Worm (Caenorhabditis elegans): ENCODE results near the gene srw-91.

DNA sequence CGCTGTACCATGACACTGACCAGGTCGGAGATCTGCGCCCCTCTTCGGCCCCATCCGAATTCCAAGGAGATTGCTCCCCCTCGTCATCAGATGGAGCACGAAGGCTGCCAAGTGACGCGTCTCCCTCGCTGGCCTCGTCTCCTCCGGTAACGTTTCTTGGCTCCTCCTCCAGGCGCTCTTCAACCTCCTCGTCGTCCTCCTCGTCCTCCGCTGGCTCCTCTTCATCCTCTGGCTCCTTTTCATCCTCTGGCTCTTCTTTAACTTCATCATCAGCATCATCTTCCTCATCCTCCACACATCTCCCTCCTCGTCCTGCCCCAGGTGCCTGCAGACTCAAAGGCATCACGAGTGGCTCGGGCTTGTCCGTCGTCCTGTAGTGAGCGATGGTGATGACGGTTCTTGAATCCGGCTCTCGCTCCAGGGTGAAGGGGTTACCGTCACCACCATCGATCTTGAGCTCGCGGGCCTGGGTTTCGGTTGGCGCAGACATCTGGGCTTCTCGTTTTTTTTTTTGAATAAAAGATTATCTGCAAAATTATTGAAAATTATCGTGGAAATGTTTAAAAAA is 18.6 kb upstream of the srw-91 start:
- TF ChIP-seq nhr-25 (tag; optimal IDR thresholded peaks at IDR 0.05): no peak
- TF ChIP-seq fkh-2 (tag; optimal IDR thresholded peaks at IDR 0.05): no peak
- TF ChIP-seq nhr-11 (tag; optimal IDR thresholded peaks at IDR 0.05): no peak
- no peak for TF ChIP-seq nhr-28 (tag; optimal IDR thresholded peaks at IDR 0.05)
- no peak for TF ChIP-seq unc-62 (GFP tag; optimal IDR thresholded peaks at IDR 0.05)
- TF ChIP-seq R02D3.7 (tag; optimal IDR thresholded peaks at IDR 0.05): no peak
- TF ChIP-seq ceh-28 (tag; optimal IDR thresholded peaks at IDR 0.05): no peak
- no peak for TF ChIP-seq fos-1 (tag; optimal IDR thresholded peaks at IDR 0.05)

All from whole organism, L3 larva.